Fruit fly (Drosophila melanogaster): ENCODE results near the gene Gip.
A peak's percentile ranks its signal among the peaks of the same experiment; 100 is the strongest.

Gene Gip

DNA sequence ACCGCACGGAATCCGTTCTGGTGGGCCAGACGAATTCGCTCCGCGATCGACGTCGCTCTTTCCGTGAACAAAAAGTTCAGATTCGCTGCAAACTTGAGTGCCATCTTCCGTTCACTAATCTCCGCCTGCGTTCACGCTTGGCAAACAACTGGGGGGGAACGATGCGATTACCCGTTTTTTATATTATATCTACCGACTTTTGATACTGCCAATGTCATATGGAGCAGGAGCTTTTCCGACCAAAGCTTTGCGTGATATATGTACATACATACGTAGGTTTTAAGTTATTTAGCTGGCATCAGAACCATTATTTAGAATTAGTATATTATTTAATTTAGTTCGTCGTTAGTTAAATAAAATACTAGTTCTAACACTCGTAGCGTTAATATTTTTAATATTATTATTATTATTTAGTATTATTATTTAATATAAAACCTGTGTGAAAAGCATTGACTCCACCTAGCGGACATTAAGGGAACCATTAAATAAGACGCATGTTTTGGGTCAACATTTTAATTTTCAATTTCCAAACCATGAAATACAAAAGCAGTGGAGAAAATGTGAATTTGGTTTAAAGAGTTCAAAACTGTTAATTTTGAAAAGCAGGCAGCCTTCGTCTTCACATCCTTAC is at the start of gene Gip:
Gene Gip, minus strand, starts transcription at position 214 of the 631 bp plus-strand sequence.
- TF ChIP-seq Hr96 (GFP tag; optimal IDR thresholded peaks at IDR 0.05) (no peak), bab1 (GFP tag; optimal IDR thresholded peaks at IDR 0.05) (peak; percentile 85), CG7045 (GFP tag; optimal IDR thresholded peaks at IDR 0.05) (no peak), cic (GFP tag; optimal IDR thresholded peaks at IDR 0.05) (peak; percentile 50), CG14711 (tag; optimal IDR thresholded peaks at IDR 0.05) (peak; percentile 55), CG12768 (GFP tag; optimal IDR thresholded peaks at IDR 0.05) (peak; percentile 61), CG1620 (GFP tag; optimal IDR thresholded peaks at IDR 0.05) (peak; percentile 10), tj (GFP tag; optimal IDR thresholded peaks at IDR 0.05) (peak; percentile 61), Crg-1 (GFP tag; optimal IDR thresholded peaks at IDR 0.05) (peak; percentile 38), Mnt (GFP tag; optimal IDR thresholded peaks at IDR 0.05) (peak; percentile 83), CG5204 (GFP tag; optimal IDR thresholded peaks at IDR 0.05) (no peak), CG7101 (tag; optimal IDR thresholded peaks at IDR 0.05) (peak; percentile 71), cnc (optimal IDR thresholded peaks at IDR 0.05) (no peak), pad (GFP tag; optimal IDR thresholded peaks at IDR 0.05) (peak; percentile 89), ovo (GFP tag; optimal IDR thresholded peaks at IDR 0.05) (peak; percentile 71), kay (GFP tag; ENCODE audit: borderline replicate concordance) (peak; percentile 81), CG11617 (GFP tag; optimal IDR thresholded peaks at IDR 0.05) (peak; percentile 62), CG33017 (tag; optimal IDR thresholded peaks at IDR 0.05) (peak; percentile 49)

DNA sequence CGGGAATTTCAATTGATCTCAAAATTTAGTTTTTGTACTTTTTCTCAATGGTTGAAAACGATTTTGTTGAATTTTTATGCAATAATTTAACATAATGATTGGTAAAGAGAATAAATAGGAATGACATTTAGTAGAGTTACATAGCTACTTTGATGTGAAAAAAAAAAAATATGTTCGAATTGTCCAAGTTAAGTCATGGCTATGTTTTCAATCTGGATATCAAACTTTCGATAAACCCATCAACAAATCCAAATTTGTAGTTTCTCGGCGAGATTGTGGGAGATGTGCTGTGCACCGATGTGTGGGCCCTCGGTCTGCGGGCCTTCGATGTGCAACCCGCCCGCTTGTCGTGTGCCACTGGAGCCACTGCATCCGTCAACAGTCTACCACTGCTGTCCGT is 45.5 kb upstream of the Gip start, which contains the start of the genes CG32686 and CG2898:
Gene CG32686, minus strand, starts transcription at position 101 of the 400 bp plus-strand sequence.
Gene CG2898, plus strand, starts transcription at position 159 of the 400 bp plus-strand sequence.
- TF ChIP-seq CG12768 (GFP tag; optimal IDR thresholded peaks at IDR 0.05), result no peak
- no peak for TF ChIP-seq CG5204 (GFP tag; optimal IDR thresholded peaks at IDR 0.05)
- TF ChIP-seq CG33017 (tag; optimal IDR thresholded peaks at IDR 0.05), result no peak
- TF ChIP-seq bab1 (GFP tag; optimal IDR thresholded peaks at IDR 0.05), result no peak
- no peak for TF ChIP-seq Mnt (GFP tag; optimal IDR thresholded peaks at IDR 0.05)
- TF ChIP-seq Crg-1 (GFP tag; optimal IDR thresholded peaks at IDR 0.05), result no peak
- no peak for TF ChIP-seq cnc (optimal IDR thresholded peaks at IDR 0.05)
- TF ChIP-seq CG1620 (GFP tag; optimal IDR thresholded peaks at IDR 0.05), result no peak
- no peak for TF ChIP-seq CG11617 (GFP tag; optimal IDR thresholded peaks at IDR 0.05)

- TF ChIP-seq Crg-1 (GFP tag; optimal IDR thresholded peaks at IDR 0.05) (no peak), pad (GFP tag; optimal IDR thresholded peaks at IDR 0.05) (no peak), Mnt (GFP tag; optimal IDR thresholded peaks at IDR 0.05) (peak; percentile 51), cic (GFP tag; optimal IDR thresholded peaks at IDR 0.05) (peak; percentile 79), CG12768 (GFP tag; optimal IDR thresholded peaks at IDR 0.05) (peak; percentile 6), Clk (GFP tag; optimal IDR thresholded peaks at IDR 0.05) (no peak), CG5204 (GFP tag; optimal IDR thresholded peaks at IDR 0.05) (no peak), cnc (optimal IDR thresholded peaks at IDR 0.05) (no peak)
These were observed 40.7 kb upstream of the Gip start for dm6 chrX:10370201-10371038.

dm6 chrX:10369763-10370162 is 40.1 kb upstream of the Gip start:
- TF ChIP-seq CG11617 (GFP tag; optimal IDR thresholded peaks at IDR 0.05), result no peak
- TF ChIP-seq toe (GFP tag; optimal IDR thresholded peaks at IDR 0.05), result peak; percentile 15
- TF ChIP-seq Crg-1 (GFP tag; optimal IDR thresholded peaks at IDR 0.05), result peak; percentile 34
- peak; percentile 49 for TF ChIP-seq Mnt (GFP tag; optimal IDR thresholded peaks at IDR 0.05)
- TF ChIP-seq CG7045 (GFP tag; optimal IDR thresholded peaks at IDR 0.05), result no peak
- TF ChIP-seq ovo (GFP tag; optimal IDR thresholded peaks at IDR 0.05), result no peak

DNA sequence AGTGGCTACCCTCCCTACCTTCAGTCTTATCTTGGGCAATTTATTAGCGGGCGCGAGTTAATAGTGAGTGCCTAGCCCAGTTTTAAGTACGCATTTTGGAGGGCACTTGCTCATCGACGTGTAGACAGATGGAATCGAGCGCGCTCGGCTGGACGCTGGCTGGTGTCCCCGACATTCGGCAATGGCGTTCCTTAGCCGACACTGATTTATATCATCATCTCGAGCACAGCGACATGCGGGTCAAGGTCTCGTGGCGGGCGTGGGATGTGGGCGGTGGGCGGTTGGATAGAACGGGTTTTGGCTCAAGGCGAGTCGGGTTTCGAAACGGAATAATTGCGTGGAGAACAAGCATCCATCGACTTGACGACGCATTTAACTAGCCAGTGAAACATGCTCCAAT is 39.6 kb upstream of the Gip start:
- TF ChIP-seq toe (GFP tag; optimal IDR thresholded peaks at IDR 0.05) (no peak), bab1 (GFP tag; optimal IDR thresholded peaks at IDR 0.05) (no peak), tj (GFP tag; optimal IDR thresholded peaks at IDR 0.05) (no peak), Hr96 (GFP tag; optimal IDR thresholded peaks at IDR 0.05) (no peak), CG7045 (GFP tag; optimal IDR thresholded peaks at IDR 0.05) (no peak), cic (GFP tag; optimal IDR thresholded peaks at IDR 0.05) (no peak), pad (GFP tag; optimal IDR thresholded peaks at IDR 0.05) (no peak), CG5204 (GFP tag; optimal IDR thresholded peaks at IDR 0.05) (no peak), Mnt (GFP tag; optimal IDR thresholded peaks at IDR 0.05) (no peak), kay (GFP tag; ENCODE audit: borderline replicate concordance) (no peak), ovo (GFP tag; optimal IDR thresholded peaks at IDR 0.05) (no peak), CG14711 (tag; optimal IDR thresholded peaks at IDR 0.05) (no peak), CG7101 (tag; optimal IDR thresholded peaks at IDR 0.05) (no peak), CG1620 (GFP tag; optimal IDR thresholded peaks at IDR 0.05) (no peak), cnc (optimal IDR thresholded peaks at IDR 0.05) (no peak), Clk (GFP tag; optimal IDR thresholded peaks at IDR 0.05) (no peak), CG11617 (GFP tag; optimal IDR thresholded peaks at IDR 0.05) (no peak), CG12768 (GFP tag; optimal IDR thresholded peaks at IDR 0.05) (no peak)

dm6 chrX:10367801-10368203 is 38.1 kb upstream of the Gip start, which contains the start of gene CG17841:
TSS of gene CG17841 (plus strand) at chrX:10368052.
- peak; percentile 65 for TF ChIP-seq bab1 (GFP tag; optimal IDR thresholded peaks at IDR 0.05)
- TF ChIP-seq CG7101 (tag; optimal IDR thresholded peaks at IDR 0.05), result peak; percentile 2
- TF ChIP-seq CG11617 (GFP tag; optimal IDR thresholded peaks at IDR 0.05), result no peak
- TF ChIP-seq Mnt (GFP tag; optimal IDR thresholded peaks at IDR 0.05), result peak; percentile 16
- TF ChIP-seq CG1620 (GFP tag; optimal IDR thresholded peaks at IDR 0.05), result no peak
- no peak for TF ChIP-seq CG12768 (GFP tag; optimal IDR thresholded peaks at IDR 0.05)

Data from whole organism, adult.